Fruit fly (Drosophila melanogaster): ENCODE data around the gene sti.

DNA sequence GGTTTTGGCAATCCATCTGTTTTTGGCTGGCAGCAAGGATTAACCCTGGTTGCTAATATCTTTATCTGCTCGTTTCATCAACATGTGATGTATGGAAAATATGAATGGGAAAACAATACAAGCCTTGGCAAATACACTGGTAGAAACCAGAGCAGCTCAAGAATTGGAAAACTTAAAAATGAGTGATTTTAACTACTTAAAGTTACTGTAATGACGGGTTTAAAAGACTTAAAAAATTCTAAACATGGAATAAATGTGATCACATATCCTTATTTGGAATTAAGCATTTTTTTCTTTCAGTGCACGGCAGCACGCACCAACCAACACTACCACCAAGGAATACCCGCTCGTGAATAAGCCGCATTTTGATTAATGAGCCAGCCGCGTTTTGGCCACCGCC lies 49.4 kb downstream of the sti start:
- TF ChIP-seq cic (GFP tag; optimal IDR thresholded peaks at IDR 0.05) = no peak
- no peak for TF ChIP-seq bab1 (GFP tag; optimal IDR thresholded peaks at IDR 0.05)
- TF ChIP-seq CG11617 (GFP tag; optimal IDR thresholded peaks at IDR 0.05) = no peak
- no peak for TF ChIP-seq CG1620 (GFP tag; optimal IDR thresholded peaks at IDR 0.05)
- no peak for TF ChIP-seq Clk (GFP tag; optimal IDR thresholded peaks at IDR 0.05)
- no peak for TF ChIP-seq pad (GFP tag; optimal IDR thresholded peaks at IDR 0.05)
- TF ChIP-seq cnc (optimal IDR thresholded peaks at IDR 0.05) = no peak
- no peak for TF ChIP-seq CG12768 (GFP tag; optimal IDR thresholded peaks at IDR 0.05)
- TF ChIP-seq tj (GFP tag; optimal IDR thresholded peaks at IDR 0.05) = no peak
- TF ChIP-seq kay (GFP tag; ENCODE audit: borderline replicate concordance) = no peak

Data from whole organism, adult.